Worm (Caenorhabditis elegans) whole organism, early embryonic: ENCODE measurements around the gene scl-1.

Source experiments
- B0310.2 ChIP-seq: sonication (generic microtip); optimal IDR thresholded peaks from 2 replicates; lab custom pipeline; 2016; ENCODE audit warnings: mild to moderate bottlenecking, missing genetic modification characterization, missing compliant biosample characterization
- F13C5.2 ChIP-seq: sonication (generic microtip); optimal IDR thresholded peaks from 2 replicates; lab custom pipeline; 2017; ENCODE audit warnings: mild to moderate bottlenecking, missing genetic modification characterization, inconsistent platforms, missing compliant biosample characterization
- aly-1 ChIP-seq: sonication (generic microtip); optimal IDR thresholded peaks from 2 replicates; lab custom pipeline; 2016; ENCODE audit warnings: missing genetic modification characterization, missing compliant biosample characterization
- ama-1 ChIP-seq: fragments of 150-350 bp; optimal IDR thresholded peaks from 2 replicates; lab custom pipeline; 2014
- ceh-13 ChIP-seq: fragments of 200-800 bp; sonication (Bioruptor generic); optimal IDR thresholded peaks from 2 replicates; lab custom pipeline; 2018; ENCODE audit warnings: mild to moderate bottlenecking, missing genetic modification characterization, missing compliant biosample characterization
- ceh-36 ChIP-seq: sonication (generic microtip); optimal IDR thresholded peaks from 2 replicates; lab custom pipeline; 2016; ENCODE audit warnings: missing genetic modification characterization, inconsistent platforms, missing compliant biosample characterization
- ets-7 ChIP-seq: sonication (generic microtip); optimal IDR thresholded peaks from 2 replicates; lab custom pipeline; 2016; ENCODE audit warnings: missing genotype, missing genetic modification characterization, missing compliant biosample characterization
- flt-1 ChIP-seq: fragments of 200-800 bp; sonication (Bioruptor generic); IDR thresholded peaks from 2 replicates; pipeline ENCODE4 v1.3.6; 2022; ENCODE audit warnings: missing genetic modification characterization, missing compliant biosample characterization
- hmbx-1 ChIP-seq: sonication (generic microtip); optimal IDR thresholded peaks from 2 replicates; lab custom pipeline; 2016; ENCODE audit warnings: mild to moderate bottlenecking, missing genetic modification characterization, missing compliant biosample characterization
- hmg-4 ChIP-seq: fragments of 200-800 bp; sonication (Bioruptor generic); optimal IDR thresholded peaks from 2 replicates; lab custom pipeline; 2018; ENCODE audit warnings: mild to moderate bottlenecking, missing genetic modification characterization, missing compliant biosample characterization
- hnd-1 ChIP-seq: sonication (generic microtip); optimal IDR thresholded peaks from 2 replicates; lab custom pipeline; 2016; ENCODE audit warnings: missing genetic modification characterization, missing compliant biosample characterization
- pes-1 ChIP-seq: fragments of 200-800 bp; sonication (Bioruptor generic); IDR thresholded peaks from 2 replicates; pipeline ENCODE4 v1.3.6; 2022; ENCODE audit warnings: missing genetic modification reagents, missing genetic modification characterization, missing compliant biosample characterization
- scrt-1 ChIP-seq: fragments of 200-800 bp; sonication (Bioruptor generic); IDR thresholded peaks from 2 replicates; pipeline ENCODE4 v1.3.6; 2022; ENCODE audit warnings: missing genetic modification characterization, missing compliant biosample characterization
- sea-1 ChIP-seq: fragments of 200-800 bp; sonication (Bioruptor generic); conservative IDR thresholded peaks from 2 replicates; pipeline ENCODE4 v1.3.6; 2022; ENCODE audit warnings: missing genetic modification characterization, missing compliant biosample characterization
- tbx-11 ChIP-seq: fragments of 200-800 bp; sonication (Bioruptor generic); IDR thresholded peaks from 2 replicates; pipeline ENCODE4 v1.3.6; 2022; ENCODE audit warnings: missing genetic modification characterization, missing compliant biosample characterization
- tbx-37 ChIP-seq: fragments of 200-800 bp; sonication (Bioruptor generic); conservative IDR thresholded peaks from 2 replicates; pipeline ENCODE4 v1.3.6; 2022; ENCODE audit warnings: missing genetic modification reagents, missing genetic modification characterization, missing compliant biosample characterization
- tra-4 ChIP-seq: sonication (generic microtip); optimal IDR thresholded peaks from 2 replicates; lab custom pipeline; 2017; ENCODE audit warnings: missing genetic modification characterization, missing compliant biosample characterization

Gene scl-1

DNA sequence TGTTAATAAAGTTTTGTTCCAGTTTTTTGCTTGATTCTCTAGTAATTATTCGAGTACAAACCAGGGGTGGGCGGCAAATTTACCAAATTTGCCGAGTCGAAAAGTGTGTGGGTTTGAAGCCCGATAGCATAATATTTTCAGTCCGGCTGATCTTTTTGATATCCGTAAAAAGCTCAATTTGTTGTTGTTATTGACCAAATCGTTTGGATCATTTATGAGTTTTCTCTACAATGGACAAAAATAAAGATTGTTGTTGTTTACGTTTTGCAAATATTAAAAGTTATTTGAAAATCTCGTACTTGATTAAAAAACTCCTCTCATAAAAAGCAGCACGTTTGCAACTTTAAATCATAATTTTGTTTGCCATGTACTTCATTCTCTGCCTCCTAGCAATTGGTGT lies at the start of gene scl-1:
Gene scl-1 (plus strand): TSS at position 301 of the 400 bp plus-strand sequence.
- TF ChIP-seq flt-1: no peak
- no peak for TF ChIP-seq tbx-37 (GFP tag; lab: Robert Waterston, UW)

- TF ChIP-seq tbx-11 (GFP tag; lab: Robert Waterston, UW): no peak
Observed at ce11 chrIV:13008405-13009208, 47.5 kb upstream of the scl-1 start, which contains the start of gene mbk-2. Gene mbk-2, plus strand, starts transcription at chrIV:13009158.

DNA sequence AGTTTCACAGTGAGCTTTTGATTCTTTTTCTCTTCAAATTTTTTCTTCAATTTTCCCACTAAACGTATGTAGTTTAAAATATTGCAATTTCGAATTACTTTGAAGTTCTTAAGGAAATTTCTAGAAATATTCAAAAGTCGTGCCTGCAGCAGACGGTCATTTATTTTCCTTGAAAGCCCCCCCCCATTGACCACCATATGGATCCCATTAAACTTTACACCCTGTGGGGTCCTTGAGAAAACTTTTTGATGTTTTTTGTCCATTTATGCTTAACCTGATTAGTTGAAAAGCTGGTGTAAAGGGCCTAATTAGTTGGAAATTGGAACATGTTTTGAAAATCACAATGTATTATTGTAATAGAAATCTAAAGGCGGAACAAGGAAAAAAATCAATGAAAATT lies 46.6 kb upstream of the scl-1 start:
- TF ChIP-seq ceh-36 (tag; lab: Kevin White, UChicago): no peak
- TF ChIP-seq hmbx-1 (tag; lab: Kevin White, UChicago): no peak
- no peak for TF ChIP-seq tbx-37 (GFP tag; lab: Robert Waterston, UW)
- TF ChIP-seq aly-1 (tag; lab: Kevin White, UChicago): no peak
- TF ChIP-seq flt-1: no peak
- no peak for TF ChIP-seq B0310.2 (tag; lab: Kevin White, UChicago)
- TF ChIP-seq ama-1 (lab: Kevin White, UChicago): no peak
- TF ChIP-seq ceh-13: no peak
- no peak for TF ChIP-seq scrt-1
- no peak for TF ChIP-seq sea-1
- TF ChIP-seq hmg-4 (GFP tag; lab: Kevin White, UChicago): no peak
- no peak for TF ChIP-seq hnd-1 (tag; lab: Kevin White, UChicago)
- TF ChIP-seq pes-1 (GFP tag; lab: Robert Waterston, UW): no peak
- TF ChIP-seq tra-4 (tag; lab: Kevin White, UChicago): no peak
- TF ChIP-seq F13C5.2 (tag; lab: Kevin White, UChicago): no peak

- TF ChIP-seq flt-1 (no peak), tbx-37 (GFP tag; lab: Robert Waterston, UW) (no peak)
Observed at ce11 chrIV:13013231-13013630, 42.9 kb upstream of the scl-1 start.

- no peak for TF ChIP-seq tbx-11 (GFP tag; lab: Robert Waterston, UW)
- TF ChIP-seq ceh-36 (tag; lab: Kevin White, UChicago): no peak
- no peak for TF ChIP-seq sea-1
- TF ChIP-seq ceh-13: no peak
- no peak for TF ChIP-seq hmg-4 (GFP tag; lab: Kevin White, UChicago)
- no peak for TF ChIP-seq tbx-37 (GFP tag; lab: Robert Waterston, UW)
- no peak for TF ChIP-seq B0310.2 (tag; lab: Kevin White, UChicago)
- TF ChIP-seq F13C5.2 (tag; lab: Kevin White, UChicago): no peak
- TF ChIP-seq aly-1 (tag; lab: Kevin White, UChicago): no peak
- TF ChIP-seq pes-1 (GFP tag; lab: Robert Waterston, UW): no peak
- TF ChIP-seq ama-1 (lab: Kevin White, UChicago): no peak
- no peak for TF ChIP-seq hnd-1 (tag; lab: Kevin White, UChicago)
- no peak for TF ChIP-seq tra-4 (tag; lab: Kevin White, UChicago)
- no peak for TF ChIP-seq hmbx-1 (tag; lab: Kevin White, UChicago)
- TF ChIP-seq ets-7 (tag; lab: Kevin White, UChicago): no peak
- TF ChIP-seq scrt-1: no peak
- TF ChIP-seq flt-1: no peak
Observed at ce11 chrIV:13013711-13014341, 42.3 kb upstream of the scl-1 start.

ce11 chrIV:13015801-13016404 lies 40.2 kb upstream of the scl-1 start:
- TF ChIP-seq hmbx-1 (tag; lab: Kevin White, UChicago) (no peak), B0310.2 (tag; lab: Kevin White, UChicago) (no peak), tbx-11 (GFP tag; lab: Robert Waterston, UW) (no peak), tra-4 (tag; lab: Kevin White, UChicago) (no peak), tbx-37 (GFP tag; lab: Robert Waterston, UW) (no peak), F13C5.2 (tag; lab: Kevin White, UChicago) (no peak), aly-1 (tag; lab: Kevin White, UChicago) (no peak), ets-7 (tag; lab: Kevin White, UChicago) (no peak), pes-1 (GFP tag; lab: Robert Waterston, UW) (no peak), ceh-13 (no peak), sea-1 (no peak), hnd-1 (tag; lab: Kevin White, UChicago) (no peak), ama-1 (lab: Kevin White, UChicago) (no peak)

DNA sequence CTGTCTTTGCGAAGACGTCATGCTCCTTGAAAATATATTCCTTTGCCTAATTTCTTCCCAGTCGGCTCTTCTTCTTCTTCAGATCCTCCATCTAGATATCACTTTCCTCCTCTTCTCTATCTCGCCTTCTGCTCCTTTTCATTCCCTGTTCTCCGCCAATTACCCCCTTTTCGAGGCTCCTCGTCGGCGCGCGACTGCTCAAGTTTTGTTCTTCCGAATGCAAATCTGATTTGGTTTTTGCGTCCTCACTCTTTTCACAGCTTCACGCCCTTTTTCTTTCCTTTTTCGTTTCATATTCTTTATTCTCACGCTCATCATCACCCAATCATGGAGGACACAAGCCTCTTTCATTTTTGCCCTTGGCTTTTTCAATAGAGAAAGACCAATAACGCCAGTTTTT lies 39.3 kb upstream of the scl-1 start:
- no peak for TF ChIP-seq ama-1 (lab: Kevin White, UChicago)
- no peak for TF ChIP-seq ets-7 (tag; lab: Kevin White, UChicago)
- no peak for TF ChIP-seq tbx-11 (GFP tag; lab: Robert Waterston, UW)

- TF ChIP-seq hnd-1 (tag; lab: Kevin White, UChicago) (no peak), F13C5.2 (tag; lab: Kevin White, UChicago) (no peak), ceh-13 (no peak)
Observed at ce11 chrIV:13021006-13021405, 35.1 kb upstream of the scl-1 start.
